Fruit fly (Drosophila melanogaster) whole organism, embryonic: ENCODE measurements around the gene Pex5.

Source experiments
- Atf6 ChIP-seq: fragments of 200-800 bp; sonication (Bioruptor generic); IDR thresholded peaks from 2 replicates; pipeline ENCODE4 v1.3.6; 2022; ENCODE audit warnings: missing biosample characterization, missing genetic modification characterization
- Bdp1 ChIP-seq: fragments of 200-800 bp; sonication (Bioruptor generic); optimal IDR thresholded peaks from 3 replicates; lab custom pipeline; 2016; ENCODE audit warnings: missing biosample characterization, missing genetic modification characterization
- CG10366 ChIP-seq: fragments of 200-800 bp; sonication (Bioruptor generic); IDR thresholded peaks from 2 replicates; pipeline ENCODE4 v1.3.6; 2022; ENCODE audit warnings: missing biosample characterization, missing genetic modification characterization
- CG10462 ChIP-seq: fragments of 200-800 bp; sonication (Bioruptor generic); optimal IDR thresholded peaks from 2 replicates; lab custom pipeline; 2016; ENCODE audit warnings: missing biosample characterization, missing genetic modification characterization
- CG15514 ChIP-seq: fragments of 200-800 bp; sonication (Bioruptor generic); optimal IDR thresholded peaks from 3 replicates; lab custom pipeline; 2017; ENCODE audit warnings: missing biosample characterization, missing genetic modification characterization, mild to moderate bottlenecking, moderate library complexity, missing genetic modification reagents
- CG15601 ChIP-seq: fragments of 200-800 bp; sonication (Bioruptor generic); optimal IDR thresholded peaks from 3 replicates; lab custom pipeline; 2019; ENCODE audit warnings: missing biosample characterization, mild to moderate bottlenecking, missing genetic modification characterization, moderate library complexity
- CG17912 ChIP-seq: fragments of 200-800 bp; sonication (Bioruptor generic); optimal IDR thresholded peaks from 2 replicates; lab custom pipeline; 2018; ENCODE audit warnings: missing biosample characterization, mild to moderate bottlenecking, missing genetic modification characterization
- CG18599 ChIP-seq: fragments of 200-800 bp; sonication (Bioruptor generic); optimal IDR thresholded peaks from 3 replicates; lab custom pipeline; 2017; ENCODE audit warnings: missing biosample characterization, missing genetic modification characterization, mild to moderate bottlenecking, moderate library complexity, missing genetic modification reagents
- CG34224 ChIP-seq: fragments of 200-800 bp; sonication (Bioruptor generic); IDR thresholded peaks from 3 replicates; pipeline ENCODE4 v1.3.6; 2022; ENCODE audit warnings: missing biosample characterization, missing genetic modification characterization; ENCODE audit not compliant: partially characterized antibody
- CG4707 ChIP-seq: fragments of 200-800 bp; sonication (Bioruptor generic); optimal IDR thresholded peaks from 2 replicates; lab custom pipeline; 2018; ENCODE audit warnings: missing biosample characterization, mild to moderate bottlenecking, missing genetic modification characterization, moderate library complexity
- CG4820 ChIP-seq: fragments of 200-800 bp; sonication (Bioruptor generic); optimal IDR thresholded peaks from 3 replicates; lab custom pipeline; 2016; ENCODE audit warnings: missing biosample characterization, missing genetic modification characterization
- CG5180 ChIP-seq: fragments of 200-800 bp; sonication (Bioruptor generic); optimal IDR thresholded peaks from 3 replicates; lab custom pipeline; 2017; ENCODE audit warnings: missing biosample characterization, missing genetic modification characterization, mild to moderate bottlenecking, moderate library complexity, missing genetic modification reagents
- CG5245 ChIP-seq: fragments of 200-800 bp; sonication (Bioruptor generic); optimal IDR thresholded peaks from 3 replicates; lab custom pipeline; 2016; ENCODE audit warnings: missing biosample characterization, missing genetic modification characterization
- CG6175 ChIP-seq: fragments of 200-800 bp; sonication (Bioruptor generic); IDR thresholded peaks from 3 replicates; pipeline ENCODE4 v1.3.6; 2022; ENCODE audit warnings: missing biosample characterization, missing genetic modification characterization
- CG6689 ChIP-seq: fragments of 200-800 bp; sonication (Bioruptor generic); IDR thresholded peaks from 2 replicates; pipeline ENCODE4 v1.3.6; 2022; ENCODE audit warnings: missing biosample characterization, missing genetic modification characterization
- CG7271 ChIP-seq: fragments of 200-800 bp; sonication (Bioruptor generic); optimal IDR thresholded peaks from 2 replicates; lab custom pipeline; 2018; ENCODE audit warnings: missing biosample characterization, mild to moderate bottlenecking, missing genetic modification characterization, moderate library complexity
- CrebB ChIP-seq: fragments of 200-800 bp; sonication (Bioruptor generic); optimal IDR thresholded peaks from 3 replicates; lab custom pipeline; 2018; ENCODE audit warnings: missing biosample characterization, mild to moderate bottlenecking, missing genetic modification characterization
- E2f1 ChIP-seq: fragments of 200-800 bp; sonication (Bioruptor generic); IDR thresholded peaks from 2 replicates; pipeline ENCODE4 v1.3.6; 2022; ENCODE audit warnings: missing biosample characterization, missing genetic modification characterization
- MTF-1 ChIP-seq: fragments of 200-800 bp; sonication (Bioruptor generic); optimal IDR thresholded peaks from 2 replicates; lab custom pipeline; 2018; ENCODE audit warnings: missing biosample characterization, mild to moderate bottlenecking, missing genetic modification characterization, borderline replicate concordance
- Med ChIP-seq: fragments of 200-800 bp; sonication (Bioruptor generic); peaks from one replicate; lab custom pipeline; 2016; ENCODE audit warnings: missing biosample characterization, missing genetic modification characterization, mild to moderate bottlenecking, inconsistent platforms, moderate library complexity
- Neu2 ChIP-seq: fragments of 200-800 bp; sonication (Bioruptor generic); optimal IDR thresholded peaks from 3 replicates; lab custom pipeline; 2016; ENCODE audit warnings: missing biosample characterization, missing genetic modification characterization, borderline replicate concordance
- Nf-YC ChIP-seq: fragments of 200-800 bp; optimal IDR thresholded peaks from 3 replicates; lab custom pipeline; 2019; ENCODE audit warnings: missing biosample characterization, mild to moderate bottlenecking, missing genetic modification characterization, moderate library complexity
- Oaz ChIP-seq: fragments of 200-800 bp; sonication (Bioruptor generic); IDR thresholded peaks from 2 replicates; pipeline ENCODE4 v1.3.6; 2022; ENCODE audit warnings: missing biosample characterization, missing genetic modification characterization
- Rfx ChIP-seq: fragments of 200-800 bp; sonication (Bioruptor generic); IDR thresholded peaks from 2 replicates; pipeline ENCODE4 v1.3.6; 2022; ENCODE audit warnings: missing biosample characterization, missing genetic modification characterization
- Spps ChIP-seq: fragments of 200-800 bp; sonication (Bioruptor generic); optimal IDR thresholded peaks from 2 replicates; lab custom pipeline; 2018; ENCODE audit warnings: missing biosample characterization, mild to moderate bottlenecking, missing genetic modification characterization
- Sry-δ ChIP-seq: fragments of 200-800 bp; sonication (Bioruptor generic); optimal IDR thresholded peaks from 2 replicates; lab custom pipeline; 2016; ENCODE audit warnings: missing biosample characterization, missing genetic modification characterization
- al ChIP-seq: fragments of 200-800 bp; sonication (Bioruptor generic); IDR thresholded peaks from 2 replicates; pipeline ENCODE4 v1.3.6; 2022; ENCODE audit warnings: missing biosample characterization, missing genetic modification characterization
- cad ChIP-seq: fragments of >200 bp; optimal IDR thresholded peaks from 2 replicates; lab custom pipeline; 2017; ENCODE audit warnings: missing biosample characterization, missing genetic modification characterization
- cg ChIP-seq: fragments of 200-800 bp; sonication (Bioruptor generic); optimal IDR thresholded peaks from 3 replicates; lab custom pipeline; 2019; ENCODE audit warnings: missing biosample characterization, mild to moderate bottlenecking, missing genetic modification characterization, moderate library complexity
- chif ChIP-seq, 2 experiments: fragments of 200-800 bp; sonication (Bioruptor generic); optimal IDR thresholded peaks; 3 replicates each; lab custom pipeline; 2016; ENCODE audit warnings: missing biosample characterization in 2 of 2, missing genetic modification characterization in 2 of 2
- chinmo ChIP-seq: fragments of 200-800 bp; sonication (Bioruptor generic); IDR thresholded peaks from 4 replicates; pipeline ENCODE4 v1.3.6; 2022; ENCODE audit warnings: missing biosample characterization, missing genetic modification characterization; ENCODE audit not compliant: partially characterized antibody
- crp ChIP-seq, 2 experiments: fragments of 200-800 bp; sonication (Bioruptor generic); optimal IDR thresholded peaks; 2 replicates in 1 of 2; 3 replicates in 1 of 2; lab custom pipeline; 2017; ENCODE audit warnings: missing biosample characterization in 2 of 2, missing genetic modification characterization in 2 of 2, mild to moderate bottlenecking in 1 of 2, moderate library complexity in 1 of 2
- danr ChIP-seq: fragments of 200-800 bp; sonication (Bioruptor generic); IDR thresholded peaks from 2 replicates; pipeline ENCODE4 v1.3.6; 2022; ENCODE audit warnings: missing biosample characterization, missing genetic modification characterization
- ems ChIP-seq: fragments of 200-800 bp; sonication (Bioruptor generic); optimal IDR thresholded peaks from 3 replicates; lab custom pipeline; 2016; ENCODE audit warnings: missing biosample characterization, missing genetic modification characterization
- gcm2 ChIP-seq: fragments of 200-800 bp; sonication (Bioruptor generic); optimal IDR thresholded peaks from 2 replicates; lab custom pipeline; 2016; ENCODE audit warnings: missing biosample characterization, missing genetic modification characterization
- jumu ChIP-seq: fragments of 200-800 bp; sonication (Bioruptor generic); optimal IDR thresholded peaks from 3 replicates; lab custom pipeline; 2016; ENCODE audit warnings: missing biosample characterization, missing genetic modification characterization
- lov ChIP-seq, 2 experiments: fragments of 200-800 bp in 1 of 2; fragments of >200 bp in 1 of 2; sonication (Bioruptor generic) in 1 of 2; IDR thresholded peaks in 1 of 2; optimal IDR thresholded peaks in 1 of 2; 2 replicates in 1 of 2; 3 replicates in 1 of 2; pipeline versions ENCODE4 v1.3.6 to Lab custom; 2017 to 2022; ENCODE audit warnings: missing biosample characterization in 1 of 2, missing genetic modification characterization in 1 of 2
- nerfin-1 ChIP-seq: fragments of 200-800 bp; sonication (Bioruptor generic); optimal IDR thresholded peaks from 3 replicates; lab custom pipeline; 2019; ENCODE audit warnings: missing biosample characterization, mild to moderate bottlenecking, missing genetic modification characterization, moderate library complexity
- oc ChIP-seq: fragments of 200-800 bp; sonication (Bioruptor generic); optimal IDR thresholded peaks from 2 replicates; lab custom pipeline; 2018; ENCODE audit warnings: missing biosample characterization, mild to moderate bottlenecking, missing genetic modification characterization, moderate library complexity
- pb ChIP-seq: fragments of 200-800 bp; sonication (Bioruptor generic); optimal IDR thresholded peaks from 3 replicates; lab custom pipeline; 2016; ENCODE audit warnings: missing biosample characterization, missing genetic modification characterization
- pzg ChIP-seq: fragments of 200-800 bp; sonication (Bioruptor generic); optimal IDR thresholded peaks from 3 replicates; lab custom pipeline; 2018; ENCODE audit warnings: missing biosample characterization, mild to moderate bottlenecking, missing genetic modification characterization, moderate library complexity
- run ChIP-seq: fragments of 200-800 bp; sonication (Bioruptor generic); optimal IDR thresholded peaks from 3 replicates; lab custom pipeline; 2018; ENCODE audit warnings: missing biosample characterization, mild to moderate bottlenecking, missing genetic modification characterization
- sim ChIP-seq: fragments of 200-800 bp; sonication (Bioruptor generic); IDR thresholded peaks from 2 replicates; pipeline ENCODE4 v1.3.6; 2022; ENCODE audit warnings: missing biosample characterization, missing genetic modification characterization
- sisA ChIP-seq: fragments of 200-800 bp; sonication (Bioruptor generic); IDR thresholded peaks from 2 replicates; pipeline ENCODE4 v1.3.6; 2022; ENCODE audit warnings: missing biosample characterization, missing genetic modification characterization
- ssp ChIP-seq: fragments of 200-800 bp; sonication (Bioruptor generic); IDR thresholded peaks from 2 replicates; pipeline ENCODE4 v1.3.6; 2022; ENCODE audit warnings: missing biosample characterization, missing genetic modification characterization
- stwl ChIP-seq: fragments of 200-800 bp; sonication (Bioruptor generic); optimal IDR thresholded peaks from 3 replicates; lab custom pipeline; 2018; ENCODE audit warnings: missing biosample characterization, mild to moderate bottlenecking, missing genetic modification characterization, moderate library complexity
- zen ChIP-seq: fragments of 200-800 bp; sonication (Bioruptor generic); optimal IDR thresholded peaks from 3 replicates; lab custom pipeline; 2018; ENCODE audit warnings: missing biosample characterization, mild to moderate bottlenecking, missing genetic modification characterization, moderate library complexity

The Pex5 gene

dm6 chrX:1823883-1824609 is 44.8 kb downstream of the Pex5 start (continued):
- TF ChIP-seq CG18599 = no peak
- TF ChIP-seq zen (tag; lab: Kevin White, UChicago) = peak; percentile 81
- no peak for TF ChIP-seq ems (GFP tag; lab: Kevin White, UChicago)
- no peak for TF ChIP-seq pzg (GFP tag; lab: Kevin White, UChicago)
- no peak for TF ChIP-seq CG6689
- TF ChIP-seq run (tag; lab: Kevin White, UChicago) = no peak
- TF ChIP-seq Nf-YC (tag; lab: Kevin White, UChicago) = no peak
- no peak for TF ChIP-seq pb (GFP tag; lab: Kevin White, UChicago)
- TF ChIP-seq al (GFP tag; lab: Robert Waterston, UW) = no peak
- TF ChIP-seq CG6175 (GFP tag; lab: Robert Waterston, UW) = no peak
- TF ChIP-seq CG5180 (GFP tag; lab: Kevin White, UChicago) = no peak
- peak; percentile 71 for TF ChIP-seq cad
- TF ChIP-seq E2f1 (GFP tag; lab: Robert Waterston, UW) = no peak
- no peak for TF ChIP-seq Rfx (GFP tag; lab: Robert Waterston, UW)
- 0 out of 4 replicates have a peak, but pooled peaks have one; percentile 70 for TF ChIP-seq chinmo (GFP tag; lab: Robert Waterston, UW)
- TF ChIP-seq CG10462 (GFP tag; lab: Kevin White, UChicago) = no peak
- no peak for TF ChIP-seq CG10366 (GFP tag; lab: Robert Waterston, UW)
- TF ChIP-seq nerfin-1 = no peak
- no peak for TF ChIP-seq CG17912
- TF ChIP-seq MTF-1 (GFP tag; lab: Kevin White, UChicago) = no peak
- no peak for TF ChIP-seq CG34224 (GFP tag; lab: Robert Waterston, UW)
- peak; percentile 92 for TF ChIP-seq Neu2 (GFP tag; lab: Kevin White, UChicago)
- no peak for TF ChIP-seq ssp (GFP tag; lab: Robert Waterston, UW)
- TF ChIP-seq crp (GFP tag; optimal IDR thresholded peaks at IDR 0.05; lab: Kevin White, UChicago) = peak in 1 of 2 experiments; percentile 43
- no peak for TF ChIP-seq sim (GFP tag; lab: Robert Waterston, UW)
- TF ChIP-seq Oaz (GFP tag; lab: Robert Waterston, UW) = no peak
- TF ChIP-seq gcm2 (GFP tag; lab: Kevin White, UChicago) = no peak

DNA sequence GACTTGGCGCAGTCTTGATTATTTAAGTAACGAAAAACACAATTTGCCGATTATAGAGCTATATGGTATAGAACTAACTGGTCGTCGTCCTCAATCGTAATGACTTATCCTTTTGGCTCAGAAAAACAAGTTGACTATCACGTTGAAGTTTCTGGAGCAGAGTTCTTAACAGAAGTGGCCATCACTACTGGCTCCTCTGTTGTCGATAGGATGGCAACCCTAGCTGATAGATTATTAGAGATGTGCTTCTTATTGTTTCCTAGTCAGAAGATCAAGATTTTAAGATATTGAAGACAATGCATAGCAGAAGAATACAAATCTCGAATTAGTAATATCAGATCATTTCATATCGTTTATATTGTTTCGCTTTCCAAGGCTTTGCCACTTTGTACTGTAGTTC is 46.6 kb downstream of the Pex5 start, which contains the start of gene CG14811:
TSS of gene CG14811 (minus strand) at position 101 of the 400 bp plus-strand sequence.
- TF ChIP-seq stwl (peak; percentile 10), Sry-δ (GFP tag; lab: Kevin White, UChicago) (peak; percentile 13), CrebB (tag; lab: Kevin White, UChicago) (no peak)

dm6 chrX:1821039-1821438 is 47.8 kb downstream of the Pex5 start:
- TF ChIP-seq CG15514 (GFP tag; lab: Kevin White, UChicago) (peak; percentile 20), Bdp1 (GFP tag; lab: Kevin White, UChicago) (no peak), lov (optimal IDR thresholded peaks at IDR 0.05; lab: Kevin White, UChicago) (no peak), lov (GFP tag; IDR thresholded peaks at IDR 0.05; lab: Robert Waterston, UW) (no peak), CG4820 (GFP tag; lab: Kevin White, UChicago) (no peak), CG7271 (no peak), danr (no peak), CG5245 (GFP tag; lab: Kevin White, UChicago) (no peak), cg (GFP tag; lab: Kevin White, UChicago) (no peak), sisA (no peak), jumu (GFP tag; lab: Kevin White, UChicago) (no peak), MTF-1 (GFP tag; lab: Kevin White, UChicago) (no peak), Spps (tag; lab: Kevin White, UChicago) (no peak), CG15601 (tag; lab: Kevin White, UChicago) (no peak), CG4707 (GFP tag; lab: Kevin White, UChicago) (no peak), oc (no peak), Atf6 (GFP tag; lab: Robert Waterston, UW) (no peak), Med (GFP tag; lab: Kevin White, UChicago) (peak; percentile 25), chif (GFP tag; optimal IDR thresholded peaks at IDR 0.05; lab: Kevin White, UChicago) (no peak)
